Fruit fly (Drosophila melanogaster) whole organism, embryonic: ENCODE measurements around the gene Ugt36F1.

ENCODE experiments used
- CG10147 ChIP-seq: fragments of 200-800 bp; sonication (Bioruptor generic); optimal IDR thresholded peaks from 2 replicates; lab custom pipeline; 2019; ENCODE audit warnings: missing biosample characterization, mild to moderate bottlenecking, missing genetic modification characterization, moderate library complexity
- CG10366 ChIP-seq: fragments of 200-800 bp; sonication (Bioruptor generic); IDR thresholded peaks from 2 replicates; pipeline ENCODE4 v1.3.6; 2022; ENCODE audit warnings: missing biosample characterization, missing genetic modification characterization
- CG10565 ChIP-seq: fragments of 200-800 bp; sonication (Bioruptor generic); optimal IDR thresholded peaks from 3 replicates; lab custom pipeline; 2016; ENCODE audit warnings: missing biosample characterization, mild to moderate bottlenecking, missing genetic modification characterization
- CG12391 ChIP-seq: fragments of 200-800 bp; sonication (Bioruptor generic); optimal IDR thresholded peaks from 3 replicates; lab custom pipeline; 2018; ENCODE audit warnings: missing biosample characterization, mild to moderate bottlenecking, missing genetic modification characterization, moderate library complexity
- CG1602 ChIP-seq: fragments of 200-800 bp; sonication (Bioruptor generic); optimal IDR thresholded peaks from 3 replicates; lab custom pipeline; 2016; ENCODE audit warnings: missing biosample characterization, missing genetic modification characterization
- CG18011 ChIP-seq: fragments of 200-800 bp; sonication (Bioruptor generic); optimal IDR thresholded peaks from 2 replicates; lab custom pipeline; 2017; ENCODE audit warnings: missing biosample characterization, missing genetic modification characterization, mild to moderate bottlenecking, moderate library complexity, missing genotype
- CG2129 ChIP-seq: fragments of 200-800 bp; sonication (Bioruptor generic); IDR thresholded peaks from 2 replicates; pipeline ENCODE4 v1.3.6; 2022; ENCODE audit warnings: missing biosample characterization, missing genetic modification characterization; ENCODE audit not compliant: partially characterized antibody
- CG2199 ChIP-seq: fragments of 200-800 bp; sonication (Bioruptor generic); IDR thresholded peaks from 3 replicates; pipeline ENCODE4 v1.3.6; 2022; ENCODE audit warnings: missing biosample characterization, missing genetic modification characterization
- CG2875 ChIP-seq: fragments of 200-800 bp; sonication (Bioruptor generic); optimal IDR thresholded peaks from 2 replicates; lab custom pipeline; 2017; ENCODE audit warnings: missing biosample characterization, mild to moderate bottlenecking, missing genetic modification characterization, missing genetic modification reagents
- CG3163 ChIP-seq: fragments of 200-800 bp; sonication (Bioruptor generic); optimal IDR thresholded peaks from 3 replicates; lab custom pipeline; 2016; ENCODE audit warnings: missing biosample characterization, missing genetic modification characterization
- CG32532 ChIP-seq: fragments of 200-800 bp; sonication (Bioruptor generic); IDR thresholded peaks from 2 replicates; pipeline ENCODE4 v1.3.6; 2022; ENCODE audit warnings: missing biosample characterization, missing genetic modification characterization
- CG32772 ChIP-seq: fragments of 200-800 bp; sonication (Bioruptor generic); IDR thresholded peaks from 2 replicates; pipeline ENCODE4 v1.3.6; 2022; ENCODE audit warnings: missing biosample characterization, missing genetic modification characterization
- CG42726 ChIP-seq: fragments of 200-800 bp; sonication (Bioruptor generic); IDR thresholded peaks from 2 replicates; pipeline ENCODE4 v1.3.6; 2022; ENCODE audit warnings: missing biosample characterization, missing genetic modification characterization; ENCODE audit not compliant: partially characterized antibody
- CG4282 ChIP-seq: fragments of 200-800 bp; sonication (Bioruptor generic); optimal IDR thresholded peaks from 2 replicates; lab custom pipeline; 2016; ENCODE audit warnings: missing biosample characterization, missing genetic modification characterization
- CG4424 ChIP-seq: fragments of 200-800 bp; sonication (Bioruptor generic); optimal IDR thresholded peaks from 3 replicates; lab custom pipeline; 2016; ENCODE audit warnings: missing biosample characterization, missing genetic modification characterization
- CG4820 ChIP-seq: fragments of 200-800 bp; sonication (Bioruptor generic); optimal IDR thresholded peaks from 3 replicates; lab custom pipeline; 2016; ENCODE audit warnings: missing biosample characterization, missing genetic modification characterization
- CG5953 ChIP-seq: fragments of 200-800 bp; sonication (Bioruptor generic); IDR thresholded peaks from 2 replicates; pipeline ENCODE4 v1.3.6; 2022; ENCODE audit warnings: missing biosample characterization, missing genetic modification characterization
- CG6175 ChIP-seq: fragments of 200-800 bp; sonication (Bioruptor generic); IDR thresholded peaks from 3 replicates; pipeline ENCODE4 v1.3.6; 2022; ENCODE audit warnings: missing biosample characterization, missing genetic modification characterization
- CG6689 ChIP-seq: fragments of 200-800 bp; sonication (Bioruptor generic); IDR thresholded peaks from 2 replicates; pipeline ENCODE4 v1.3.6; 2022; ENCODE audit warnings: missing biosample characterization, missing genetic modification characterization
- CoRest ChIP-seq: fragments of 200-800 bp; sonication (Bioruptor generic); optimal IDR thresholded peaks from 3 replicates; lab custom pipeline; 2018; ENCODE audit warnings: missing biosample characterization, mild to moderate bottlenecking, missing genetic modification characterization, moderate library complexity
- D ChIP-seq, 2 experiments: fragments of 200-800 bp in 1 of 2; fragments of >200 bp in 1 of 2; sonication (Bioruptor generic) in 1 of 2; optimal IDR thresholded peaks; 2 replicates in 1 of 2; 3 replicates in 1 of 2; lab custom pipeline; 2017; ENCODE audit warnings: mild to moderate bottlenecking in 1 of 2, missing biosample characterization in 1 of 2, missing genetic modification characterization in 1 of 2, missing genetic modification reagents in 1 of 2
- Dbx ChIP-seq: fragments of 200-800 bp; sonication (Bioruptor generic); IDR thresholded peaks from 3 replicates; pipeline ENCODE4 v1.3.6; 2022; ENCODE audit warnings: missing biosample characterization, missing genetic modification characterization
- Doc3 ChIP-seq: fragments of 200-800 bp; sonication (Bioruptor generic); IDR thresholded peaks from 3 replicates; pipeline ENCODE4 v1.3.6; 2022; ENCODE audit warnings: missing biosample characterization, missing genetic modification characterization; ENCODE audit not compliant: partially characterized antibody
- ERR ChIP-seq: fragments of 200-800 bp; sonication (Bioruptor generic); optimal IDR thresholded peaks from 2 replicates; lab custom pipeline; 2016; ENCODE audit warnings: missing biosample characterization, missing genetic modification characterization
- Fer2 ChIP-seq: fragments of 200-800 bp; sonication (Bioruptor generic); optimal IDR thresholded peaks from 2 replicates; lab custom pipeline; 2018; ENCODE audit warnings: missing biosample characterization, mild to moderate bottlenecking, missing genetic modification characterization, moderate library complexity
- H2.0 ChIP-seq: fragments of 200-800 bp; sonication (Bioruptor generic); IDR thresholded peaks from 2 replicates; pipeline ENCODE4 v1.3.6; 2022; ENCODE audit warnings: missing biosample characterization, missing genetic modification characterization
- MTF-1 ChIP-seq: fragments of 200-800 bp; sonication (Bioruptor generic); optimal IDR thresholded peaks from 2 replicates; lab custom pipeline; 2018; ENCODE audit warnings: missing biosample characterization, mild to moderate bottlenecking, missing genetic modification characterization, borderline replicate concordance
- Myb ChIP-seq: fragments of 200-800 bp; sonication (Bioruptor generic); optimal IDR thresholded peaks from 2 replicates; lab custom pipeline; 2016; ENCODE audit warnings: missing biosample characterization, missing genetic modification characterization
- Ptx1 ChIP-seq: fragments of 200-800 bp; sonication (Bioruptor generic); IDR thresholded peaks from 2 replicates; pipeline ENCODE4 v1.3.6; 2022; ENCODE audit warnings: missing biosample characterization, missing genetic modification characterization
- Ravus ChIP-seq: fragments of 200-800 bp; sonication (Bioruptor generic); IDR thresholded peaks from 2 replicates; pipeline ENCODE4 v1.3.6; 2022; ENCODE audit warnings: missing biosample characterization, missing genetic modification characterization
- bigmax ChIP-seq: fragments of 200-800 bp; sonication (Bioruptor generic); optimal IDR thresholded peaks from 2 replicates; lab custom pipeline; 2018; ENCODE audit warnings: missing biosample characterization, mild to moderate bottlenecking, missing genetic modification characterization
- cad ChIP-seq: fragments of >200 bp; optimal IDR thresholded peaks from 2 replicates; lab custom pipeline; 2017; ENCODE audit warnings: missing biosample characterization, missing genetic modification characterization
- cas ChIP-seq: fragments of 200-800 bp; sonication (Bioruptor generic); IDR thresholded peaks from 2 replicates; pipeline ENCODE4 v1.3.6; 2022; ENCODE audit warnings: missing biosample characterization, missing genetic modification characterization
- chinmo ChIP-seq: fragments of 200-800 bp; sonication (Bioruptor generic); IDR thresholded peaks from 4 replicates; pipeline ENCODE4 v1.3.6; 2022; ENCODE audit warnings: missing biosample characterization, missing genetic modification characterization; ENCODE audit not compliant: partially characterized antibody
- crp ChIP-seq, 2 experiments: fragments of 200-800 bp; sonication (Bioruptor generic); optimal IDR thresholded peaks; 2 replicates in 1 of 2; 3 replicates in 1 of 2; lab custom pipeline; 2017; ENCODE audit warnings: missing biosample characterization in 2 of 2, missing genetic modification characterization in 2 of 2, mild to moderate bottlenecking in 1 of 2, moderate library complexity in 1 of 2
- dan ChIP-seq: fragments of 200-800 bp; sonication (Bioruptor generic); IDR thresholded peaks from 2 replicates; pipeline ENCODE4 v1.3.6; 2022; ENCODE audit warnings: missing biosample characterization, missing genetic modification characterization
- dati ChIP-seq: fragments of 200-800 bp; sonication (Bioruptor generic); IDR thresholded peaks from 2 replicates; pipeline ENCODE4 v1.3.6; 2022; ENCODE audit warnings: missing biosample characterization, missing genetic modification characterization
- esg ChIP-seq: fragments of 200-800 bp; sonication (Bioruptor generic); conservative IDR thresholded peaks from 2 replicates; pipeline ENCODE4 v1.3.6; 2022; ENCODE audit warnings: missing biosample characterization, missing genetic modification characterization
- ewg ChIP-seq: fragments of 200-800 bp; sonication (Bioruptor generic); optimal IDR thresholded peaks from 3 replicates; lab custom pipeline; 2017; ENCODE audit warnings: mild to moderate bottlenecking, missing biosample characterization, missing genetic modification reagents, missing genetic modification characterization
- eyg ChIP-seq: fragments of 200-800 bp; sonication (Bioruptor generic); optimal IDR thresholded peaks from 3 replicates; lab custom pipeline; 2016; ENCODE audit warnings: missing biosample characterization, missing genetic modification characterization
- fd64A ChIP-seq: fragments of 200-800 bp; sonication (Bioruptor generic); optimal IDR thresholded peaks from 3 replicates; lab custom pipeline; 2018; ENCODE audit warnings: missing biosample characterization, mild to moderate bottlenecking, missing genetic modification characterization
- hth ChIP-seq: fragments of >200 bp; optimal IDR thresholded peaks from 2 replicates; lab custom pipeline; 2017; ENCODE audit warnings: inconsistent platforms
- insv ChIP-seq, 2 experiments: fragments of 200-800 bp; sonication (Bioruptor generic); optimal IDR thresholded peaks; 3 replicates each; lab custom pipeline; 2016 to 2018; ENCODE audit warnings: missing biosample characterization in 2 of 2, missing genetic modification characterization in 2 of 2
- jing ChIP-seq: fragments of 200-800 bp; sonication (Bioruptor generic); optimal IDR thresholded peaks from 2 replicates; lab custom pipeline; 2018; ENCODE audit warnings: missing biosample characterization, mild to moderate bottlenecking, missing genetic modification characterization
- ken ChIP-seq: fragments of 200-800 bp; sonication (Bioruptor generic); IDR thresholded peaks from 3 replicates; pipeline ENCODE4 v1.3.6; 2022; ENCODE audit warnings: missing biosample characterization, missing genetic modification characterization
- lbe ChIP-seq: fragments of 200-800 bp; sonication (Bioruptor generic); optimal IDR thresholded peaks from 2 replicates; lab custom pipeline; 2016; ENCODE audit warnings: missing biosample characterization, mild to moderate bottlenecking, missing genetic modification characterization
- pita ChIP-seq: fragments of 200-800 bp; sonication (Bioruptor generic); optimal IDR thresholded peaks from 2 replicates; lab custom pipeline; 2017; ENCODE audit warnings: missing biosample characterization, mild to moderate bottlenecking, missing genetic modification characterization
- ranshi ChIP-seq: fragments of 200-800 bp; sonication (Bioruptor generic); IDR thresholded peaks from 2 replicates; pipeline ENCODE4 v1.3.6; 2022; ENCODE audit warnings: missing biosample characterization, missing genetic modification characterization
- run ChIP-seq: fragments of 200-800 bp; sonication (Bioruptor generic); optimal IDR thresholded peaks from 3 replicates; lab custom pipeline; 2018; ENCODE audit warnings: missing biosample characterization, mild to moderate bottlenecking, missing genetic modification characterization
- sqz ChIP-seq: fragments of 200-800 bp; sonication (Bioruptor generic); optimal IDR thresholded peaks from 3 replicates; lab custom pipeline; 2018; ENCODE audit warnings: missing biosample characterization, mild to moderate bottlenecking, missing genetic modification characterization
- trem ChIP-seq: fragments of 200-800 bp; optimal IDR thresholded peaks from 3 replicates; lab custom pipeline; 2019; ENCODE audit warnings: missing biosample characterization, mild to moderate bottlenecking, missing genetic modification characterization, moderate library complexity

The Ugt36F1 gene

DNA sequence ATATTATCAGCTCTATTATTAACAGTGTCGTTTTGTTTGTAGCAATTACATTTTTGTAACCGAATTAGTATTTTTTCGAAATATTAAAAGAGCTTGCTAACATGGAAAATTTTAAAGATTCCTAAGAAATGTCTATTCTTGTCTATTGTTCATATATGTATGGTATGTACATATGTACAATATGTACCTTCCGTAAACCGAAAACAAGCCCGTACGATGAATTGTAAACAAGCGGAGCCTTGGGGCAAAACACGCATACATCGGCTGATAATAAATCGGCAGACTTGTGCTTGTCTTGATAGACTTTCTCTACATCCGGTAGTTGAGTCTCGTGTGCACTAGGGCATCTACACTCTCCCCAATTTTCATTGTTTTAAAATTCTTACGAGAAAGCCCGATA lies 3.7 kb downstream of the Ugt36F1 start (continued):
- TF ChIP-seq CG42726 (GFP tag; lab: Robert Waterston, UW) (no peak), H2.0 (no peak), CG3163 (GFP tag; lab: Kevin White, UChicago) (no peak), jing (no peak), CG6175 (GFP tag; lab: Robert Waterston, UW) (no peak), CG32772 (GFP tag; lab: Robert Waterston, UW) (no peak), esg (no peak), CG10366 (no peak), CoRest (peak; percentile 18), ken (GFP tag; lab: Robert Waterston, UW) (no peak), fd64A (peak; percentile 78), run (tag; lab: Kevin White, UChicago) (no peak), hth (lab: Kevin White, UChicago) (no peak), lbe (GFP tag; lab: Kevin White, UChicago) (no peak), dati (GFP tag; lab: Robert Waterston, UW) (no peak), CG6689 (GFP tag; lab: Robert Waterston, UW) (no peak), insv (GFP tag; optimal IDR thresholded peaks at IDR 0.05; lab: Kevin White, UChicago) (peak in 1 of 2 experiments; percentile 14), D (optimal IDR thresholded peaks at IDR 0.05; lab: Kevin White, UChicago) (no peak), D (GFP tag; optimal IDR thresholded peaks at IDR 0.05; lab: Kevin White, UChicago) (peak; percentile 60), CG5953 (GFP tag; lab: Robert Waterston, UW) (no peak), CG18011 (GFP tag; lab: Kevin White, UChicago) (no peak), CG2875 (peak; percentile 73), ewg (no peak), pita (GFP tag; lab: Kevin White, UChicago) (no peak), Fer2 (tag; lab: Kevin White, UChicago) (peak; percentile 39), eyg (GFP tag; lab: Kevin White, UChicago) (no peak), chinmo (GFP tag; lab: Robert Waterston, UW) (no peak), cas (GFP tag; lab: Robert Waterston, UW) (no peak), cad (no peak), MTF-1 (GFP tag; lab: Kevin White, UChicago) (peak; percentile 86), CG10565 (GFP tag; lab: Kevin White, UChicago) (no peak), Myb (GFP tag; lab: Kevin White, UChicago) (no peak), CG4820 (GFP tag; lab: Kevin White, UChicago) (peak; percentile 24), CG32532 (GFP tag; lab: Robert Waterston, UW) (no peak), Doc3 (GFP tag; lab: Robert Waterston, UW) (no peak), sqz (GFP tag; lab: Kevin White, UChicago) (peak; percentile 49), Dbx (GFP tag; lab: Robert Waterston, UW) (no peak), trem (no peak), CG2199 (GFP tag; lab: Robert Waterston, UW) (no peak), ERR (GFP tag; lab: Kevin White, UChicago) (no peak), CG4424 (GFP tag; lab: Kevin White, UChicago) (peak; percentile 22), CG10147 (GFP tag; lab: Kevin White, UChicago) (no peak), dan (GFP tag; lab: Robert Waterston, UW) (no peak), CG4282 (GFP tag; lab: Kevin White, UChicago) (no peak), bigmax (no peak), ranshi (GFP tag; lab: Robert Waterston, UW) (peak; percentile 30; the same call in 1 of the 2 replicates), CG1602 (GFP tag; lab: Kevin White, UChicago) (peak; percentile 24), Ravus (no peak), Ptx1 (no peak), CG12391 (tag; lab: Kevin White, UChicago) (no peak), crp (GFP tag; optimal IDR thresholded peaks at IDR 0.05; lab: Kevin White, UChicago) (no peak), CG2129 (GFP tag; lab: Robert Waterston, UW) (no peak)
